Fruit fly (Drosophila melanogaster) whole organism, embryonic: ENCODE measurements around the gene CG32298.

Source experiments
- CG1024 ChIP-seq: fragments of 200-800 bp; sonication (Bioruptor generic); IDR thresholded peaks from 2 replicates; pipeline ENCODE4 v1.3.6; 2022; ENCODE audit warnings: missing biosample characterization, missing genetic modification characterization
- CG11247 ChIP-seq: fragments of 200-800 bp; sonication (Bioruptor generic); IDR thresholded peaks from 2 replicates; pipeline ENCODE4 v1.3.6; 2022; ENCODE audit warnings: missing biosample characterization, missing genetic modification characterization
- CG12219 ChIP-seq: fragments of 200-800 bp; sonication (Bioruptor generic); optimal IDR thresholded peaks from 3 replicates; lab custom pipeline; 2018; ENCODE audit warnings: missing biosample characterization, mild to moderate bottlenecking, missing genetic modification characterization
- CG1602 ChIP-seq: fragments of 200-800 bp; sonication (Bioruptor generic); optimal IDR thresholded peaks from 3 replicates; lab custom pipeline; 2016; ENCODE audit warnings: missing biosample characterization, missing genetic modification characterization
- CG16779 ChIP-seq: fragments of 200-800 bp; sonication (Bioruptor generic); IDR thresholded peaks from 2 replicates; pipeline ENCODE4 v1.3.6; 2022; ENCODE audit warnings: missing biosample characterization, missing genetic modification characterization
- CG17186 ChIP-seq: fragments of 200-800 bp; sonication (Bioruptor generic); optimal IDR thresholded peaks from 3 replicates; lab custom pipeline; 2017; ENCODE audit warnings: missing biosample characterization, missing genetic modification reagents, missing genetic modification characterization
- CG2116 ChIP-seq: fragments of 200-800 bp; sonication (Bioruptor generic); optimal IDR thresholded peaks from 3 replicates; lab custom pipeline; 2018; ENCODE audit warnings: missing biosample characterization, mild to moderate bottlenecking, missing genetic modification characterization
- CG32767 ChIP-seq: fragments of 200-800 bp; sonication (Bioruptor generic); IDR thresholded peaks from 2 replicates; pipeline ENCODE4 v1.3.6; 2022; ENCODE audit warnings: missing biosample characterization, missing genetic modification characterization
- CG32772 ChIP-seq: fragments of 200-800 bp; sonication (Bioruptor generic); IDR thresholded peaks from 2 replicates; pipeline ENCODE4 v1.3.6; 2022; ENCODE audit warnings: missing biosample characterization, missing genetic modification characterization
- CG34422 ChIP-seq: fragments of 200-800 bp; sonication (Bioruptor generic); IDR thresholded peaks from 3 replicates; pipeline ENCODE4 v1.3.6; 2022; ENCODE audit warnings: missing biosample characterization, missing genetic modification characterization
- CG43689 ChIP-seq: fragments of 200-800 bp; sonication (Bioruptor generic); IDR thresholded peaks from 2 replicates; pipeline ENCODE4 v1.3.6; 2022; ENCODE audit warnings: missing biosample characterization, missing genetic modification characterization
- CG4707 ChIP-seq: fragments of 200-800 bp; sonication (Bioruptor generic); optimal IDR thresholded peaks from 2 replicates; lab custom pipeline; 2018; ENCODE audit warnings: missing biosample characterization, mild to moderate bottlenecking, missing genetic modification characterization, moderate library complexity
- CG5245 ChIP-seq: fragments of 200-800 bp; sonication (Bioruptor generic); optimal IDR thresholded peaks from 3 replicates; lab custom pipeline; 2016; ENCODE audit warnings: missing biosample characterization, missing genetic modification characterization
- CG7963 ChIP-seq: fragments of 200-800 bp; sonication (Bioruptor generic); IDR thresholded peaks from 3 replicates; pipeline ENCODE4 v1.3.6; 2022; ENCODE audit warnings: missing biosample characterization, missing genetic modification characterization; ENCODE audit not compliant: partially characterized antibody
- CG9797 ChIP-seq: fragments of 200-800 bp; sonication (Bioruptor generic); optimal IDR thresholded peaks from 3 replicates; lab custom pipeline; 2018; ENCODE audit warnings: missing biosample characterization, mild to moderate bottlenecking, missing genetic modification characterization
- Camta ChIP-seq: fragments of 200-800 bp; sonication (Bioruptor generic); optimal IDR thresholded peaks from 2 replicates; lab custom pipeline; 2016; ENCODE audit warnings: missing biosample characterization, missing genetic modification characterization
- Dbx ChIP-seq: fragments of 200-800 bp; sonication (Bioruptor generic); IDR thresholded peaks from 3 replicates; pipeline ENCODE4 v1.3.6; 2022; ENCODE audit warnings: missing biosample characterization, missing genetic modification characterization
- Dip3 ChIP-seq: fragments of 200-800 bp; sonication (Bioruptor generic); optimal IDR thresholded peaks from 3 replicates; lab custom pipeline; 2016; ENCODE audit warnings: missing biosample characterization, missing genetic modification characterization
- Ets97D ChIP-seq: fragments of 200-800 bp; sonication (Bioruptor generic); optimal IDR thresholded peaks from 3 replicates; lab custom pipeline; 2016; ENCODE audit warnings: missing biosample characterization, missing genetic modification characterization
- MTF-1 ChIP-seq: fragments of 200-800 bp; sonication (Bioruptor generic); optimal IDR thresholded peaks from 2 replicates; lab custom pipeline; 2018; ENCODE audit warnings: missing biosample characterization, mild to moderate bottlenecking, missing genetic modification characterization, borderline replicate concordance
- Scr ChIP-seq: fragments of 200-800 bp; sonication (Bioruptor generic); IDR thresholded peaks from 2 replicates; pipeline ENCODE4 v1.3.6; 2022; ENCODE audit warnings: missing biosample characterization, missing genetic modification characterization; ENCODE audit not compliant: partially characterized antibody
- Sox100B ChIP-seq: fragments of 200-800 bp; sonication (Bioruptor generic); optimal IDR thresholded peaks from 3 replicates; lab custom pipeline; 2018; ENCODE audit warnings: missing biosample characterization, mild to moderate bottlenecking, missing genetic modification characterization
- caup ChIP-seq: fragments of 200-800 bp; sonication (Bioruptor generic); optimal IDR thresholded peaks from 3 replicates; lab custom pipeline; 2017; ENCODE audit warnings: missing biosample characterization, mild to moderate bottlenecking, missing genetic modification characterization, moderate library complexity; ENCODE audit not compliant: severe bottlenecking
- chif ChIP-seq, 2 experiments: fragments of 200-800 bp; sonication (Bioruptor generic); optimal IDR thresholded peaks; 3 replicates each; lab custom pipeline; 2016; ENCODE audit warnings: missing biosample characterization in 2 of 2, missing genetic modification characterization in 2 of 2
- ci ChIP-seq: fragments of 200-800 bp; sonication (Bioruptor generic); IDR thresholded peaks from 3 replicates; pipeline ENCODE4 v1.3.6; 2022; ENCODE audit warnings: missing biosample characterization, missing genetic modification characterization
- crc ChIP-seq: fragments of 200-800 bp; sonication (Bioruptor generic); optimal IDR thresholded peaks from 2 replicates; lab custom pipeline; 2016; ENCODE audit warnings: missing biosample characterization, missing genetic modification characterization
- dmrt99B ChIP-seq: fragments of 200-800 bp; sonication (Bioruptor generic); optimal IDR thresholded peaks from 2 replicates; lab custom pipeline; 2018; ENCODE audit warnings: missing biosample characterization, mild to moderate bottlenecking, missing genetic modification characterization, moderate library complexity
- dysf ChIP-seq: fragments of 200-800 bp; sonication (Bioruptor generic); IDR thresholded peaks from 3 replicates; pipeline ENCODE4 v1.3.6; 2022; ENCODE audit warnings: missing biosample characterization, missing genetic modification characterization
- ems ChIP-seq: fragments of 200-800 bp; sonication (Bioruptor generic); optimal IDR thresholded peaks from 3 replicates; lab custom pipeline; 2016; ENCODE audit warnings: missing biosample characterization, missing genetic modification characterization
- fd96Cb ChIP-seq: fragments of 200-800 bp; sonication (Bioruptor generic); optimal IDR thresholded peaks from 2 replicates; lab custom pipeline; 2018; ENCODE audit warnings: missing biosample characterization, mild to moderate bottlenecking, missing genetic modification characterization, moderate library complexity
- grn ChIP-seq: fragments of 200-800 bp; sonication (Bioruptor generic); optimal IDR thresholded peaks from 3 replicates; lab custom pipeline; 2017; ENCODE audit warnings: missing biosample characterization, missing genetic modification characterization
- lab ChIP-seq: fragments of 200-800 bp; sonication (Bioruptor generic); optimal IDR thresholded peaks from 3 replicates; lab custom pipeline; 2017; ENCODE audit warnings: missing biosample characterization, missing genetic modification characterization, mild to moderate bottlenecking, moderate library complexity, missing genetic modification reagents
- lov ChIP-seq, 2 experiments: fragments of 200-800 bp in 1 of 2; fragments of >200 bp in 1 of 2; sonication (Bioruptor generic) in 1 of 2; IDR thresholded peaks in 1 of 2; optimal IDR thresholded peaks in 1 of 2; 2 replicates in 1 of 2; 3 replicates in 1 of 2; pipeline versions ENCODE4 v1.3.6 to Lab custom; 2017 to 2022; ENCODE audit warnings: missing biosample characterization in 1 of 2, missing genetic modification characterization in 1 of 2
- mirr ChIP-seq: fragments of 200-800 bp; sonication (Bioruptor generic); optimal IDR thresholded peaks from 3 replicates; lab custom pipeline; 2018; ENCODE audit warnings: missing biosample characterization, mild to moderate bottlenecking, missing genetic modification characterization
- onecut ChIP-seq: fragments of 200-800 bp; sonication (Bioruptor generic); IDR thresholded peaks from 2 replicates; pipeline ENCODE4 v1.3.6; 2022; ENCODE audit warnings: missing biosample characterization, missing genetic modification characterization
- p53 ChIP-seq: fragments of 200-800 bp; sonication (Bioruptor generic); optimal IDR thresholded peaks from 2 replicates; lab custom pipeline; 2016; ENCODE audit warnings: missing biosample characterization, missing genetic modification characterization
- pros ChIP-seq: fragments of 200-800 bp; sonication (Bioruptor generic); optimal IDR thresholded peaks from 3 replicates; lab custom pipeline; 2019; ENCODE audit warnings: missing biosample characterization, mild to moderate bottlenecking, missing genetic modification characterization, moderate library complexity
- psq ChIP-seq: fragments of 200-800 bp; sonication (Bioruptor generic); optimal IDR thresholded peaks from 2 replicates; lab custom pipeline; 2017; ENCODE audit warnings: missing biosample characterization, missing genetic modification characterization
- salm ChIP-seq: fragments of 200-800 bp; sonication (Bioruptor generic); optimal IDR thresholded peaks from 2 replicates; lab custom pipeline; 2018; ENCODE audit warnings: missing biosample characterization, mild to moderate bottlenecking, missing genetic modification characterization
- seq ChIP-seq: fragments of 200-800 bp; sonication (Bioruptor generic); IDR thresholded peaks from 2 replicates; pipeline ENCODE4 v1.3.6; 2022; ENCODE audit warnings: missing biosample characterization, missing genetic modification characterization
- sima ChIP-seq: fragments of 200-800 bp; sonication (Bioruptor generic); optimal IDR thresholded peaks from 2 replicates; lab custom pipeline; 2016; ENCODE audit warnings: missing biosample characterization, missing genetic modification characterization
- so ChIP-seq: fragments of 200-800 bp; sonication (Bioruptor generic); IDR thresholded peaks from 3 replicates; pipeline ENCODE4 v1.3.6; 2022; ENCODE audit warnings: missing biosample characterization, missing genetic modification characterization
- stc ChIP-seq: fragments of 200-800 bp; sonication (Bioruptor generic); IDR thresholded peaks from 2 replicates; pipeline ENCODE4 v1.3.6; 2022; ENCODE audit warnings: missing biosample characterization, missing genetic modification characterization
- tll ChIP-seq, 2 experiments: fragments of 200-800 bp in 1 of 2; fragments of >200 bp in 1 of 2; sonication (Bioruptor generic) in 1 of 2; optimal IDR thresholded peaks; 2 replicates each; lab custom pipeline; 2017 to 2019; ENCODE audit warnings: missing biosample characterization in 2 of 2, missing genetic modification characterization in 2 of 2, mild to moderate bottlenecking in 1 of 2, moderate library complexity in 1 of 2
- trem ChIP-seq: fragments of 200-800 bp; optimal IDR thresholded peaks from 3 replicates; lab custom pipeline; 2019; ENCODE audit warnings: missing biosample characterization, mild to moderate bottlenecking, missing genetic modification characterization, moderate library complexity
- tx ChIP-seq: fragments of 200-800 bp; sonication (Bioruptor generic); optimal IDR thresholded peaks from 2 replicates; lab custom pipeline; 2016; ENCODE audit warnings: missing biosample characterization, missing genetic modification characterization
- usp ChIP-seq: fragments of >200 bp; optimal IDR thresholded peaks from 2 replicates; lab custom pipeline; 2017; ENCODE audit warnings: missing biosample characterization, missing genetic modification characterization
- z ChIP-seq: fragments of 200-800 bp; sonication (Bioruptor generic); IDR thresholded peaks from 3 replicates; pipeline ENCODE4 v1.3.6; 2022; ENCODE audit warnings: missing biosample characterization, missing genetic modification characterization
- zen ChIP-seq: fragments of 200-800 bp; sonication (Bioruptor generic); optimal IDR thresholded peaks from 3 replicates; lab custom pipeline; 2018; ENCODE audit warnings: missing biosample characterization, mild to moderate bottlenecking, missing genetic modification characterization, moderate library complexity

CG32298 gene

dm6 chr3L:2417399-2418040, 26.7 kb upstream of the CG32298 start:
- TF ChIP-seq CG1024 (GFP tag; lab: Robert Waterston, UW) (no peak), Camta (GFP tag; lab: Kevin White, UChicago) (no peak), Ets97D (GFP tag; lab: Kevin White, UChicago) (no peak), CG5245 (GFP tag; lab: Kevin White, UChicago) (peak; percentile 9), CG16779 (no peak), psq (GFP tag; lab: Kevin White, UChicago) (peak; percentile 18), Sox100B (GFP tag; lab: Kevin White, UChicago) (peak; percentile 90), crc (no peak), tll (GFP tag; optimal IDR thresholded peaks at IDR 0.05; lab: Kevin White, UChicago) (no peak), so (GFP tag; lab: Robert Waterston, UW) (peak; percentile 73; the same call in 2 of the 3 replicates), chif (GFP tag; optimal IDR thresholded peaks at IDR 0.05; lab: Kevin White, UChicago) (peak in 1 of 2 experiments; percentile 15), CG34422 (GFP tag; lab: Robert Waterston, UW) (0 out of 3 replicates have a peak, but pooled peaks have one; percentile 10), ci (GFP tag; lab: Robert Waterston, UW) (0 out of 3 replicates have a peak, but pooled peaks have one; percentile 16), CG4707 (peak; percentile 6), caup (peak; percentile 71), CG2116 (no peak), p53 (GFP tag; lab: Kevin White, UChicago) (no peak), CG9797 (GFP tag; lab: Kevin White, UChicago) (no peak), sima (GFP tag; lab: Kevin White, UChicago) (no peak), CG1602 (GFP tag; lab: Kevin White, UChicago) (peak; percentile 65), lov (optimal IDR thresholded peaks at IDR 0.05; lab: Kevin White, UChicago) (no peak), lov (GFP tag; IDR thresholded peaks at IDR 0.05; lab: Robert Waterston, UW) (no peak), Dbx (GFP tag; lab: Robert Waterston, UW) (no peak), pros (no peak), CG11247 (GFP tag; lab: Robert Waterston, UW) (no peak; the same call in 1 of the 2 replicates), tx (GFP tag; lab: Kevin White, UChicago) (no peak), zen (tag; lab: Kevin White, UChicago) (peak; percentile 29), CG43689 (0 out of 2 replicates have a peak, but pooled peaks have one; percentile 42), CG32772 (GFP tag; lab: Robert Waterston, UW) (peak; percentile 58; the same call in 1 of the 2 replicates), trem (tag; lab: Kevin White, UChicago) (peak; percentile 44), dmrt99B (peak; percentile 89), lab (peak; percentile 81), stc (GFP tag; lab: Robert Waterston, UW) (peak; percentile 48; the same call in 1 of the 2 replicates), MTF-1 (GFP tag; lab: Kevin White, UChicago) (no peak), CG7963 (no peak), seq (GFP tag; lab: Robert Waterston, UW) (0 out of 2 replicates have a peak, but pooled peaks have one; percentile 49), mirr (no peak), z (no peak), usp (GFP tag; lab: Kevin White, UChicago) (no peak), CG12219 (peak; percentile 63), onecut (no peak), CG32767 (GFP tag; lab: Robert Waterston, UW) (peak; percentile 45; the same call in 1 of the 2 replicates), grn (GFP tag; lab: Kevin White, UChicago) (peak; percentile 68), CG17186 (no peak), Dip3 (no peak), dysf (peak; percentile 77), salm (tag; lab: Kevin White, UChicago) (peak; percentile 57), Scr (no peak), fd96Cb (tag; lab: Kevin White, UChicago) (peak; percentile 74), ems (GFP tag; lab: Kevin White, UChicago) (no peak)
